Fruit fly (Drosophila melanogaster) whole organism: ENCODE measurements around the gene BNIP3.

Experiments used
- CG8478 ChIP-seq: fragments of >200 bp; optimal IDR thresholded peaks from 2 replicates; lab custom pipeline; 2018; ENCODE audit warnings: inconsistent platforms
- Dll ChIP-seq: fragments of >200 bp; optimal IDR thresholded peaks from 2 replicates; lab custom pipeline; 2017
- EcR ChIP-seq, 2 experiments: fragments of >200 bp; optimal IDR thresholded peaks; 2 replicates each; lab custom pipeline; 2017; ENCODE audit warnings: missing biosample characterization in 2 of 2, missing genetic modification characterization in 2 of 2, missing genetic modification reagents in 2 of 2
- pan ChIP-seq: fragments of >200 bp; optimal IDR thresholded peaks from 2 replicates; lab custom pipeline; 2017
- psq ChIP-seq: fragments of >200 bp; optimal IDR thresholded peaks from 2 replicates; lab custom pipeline; 2017
- usp ChIP-seq: fragments of >200 bp; optimal IDR thresholded peaks from 2 replicates; lab custom pipeline; 2017; ENCODE audit warnings: missing biosample characterization, missing genetic modification characterization, mixed read lengths

DNA sequence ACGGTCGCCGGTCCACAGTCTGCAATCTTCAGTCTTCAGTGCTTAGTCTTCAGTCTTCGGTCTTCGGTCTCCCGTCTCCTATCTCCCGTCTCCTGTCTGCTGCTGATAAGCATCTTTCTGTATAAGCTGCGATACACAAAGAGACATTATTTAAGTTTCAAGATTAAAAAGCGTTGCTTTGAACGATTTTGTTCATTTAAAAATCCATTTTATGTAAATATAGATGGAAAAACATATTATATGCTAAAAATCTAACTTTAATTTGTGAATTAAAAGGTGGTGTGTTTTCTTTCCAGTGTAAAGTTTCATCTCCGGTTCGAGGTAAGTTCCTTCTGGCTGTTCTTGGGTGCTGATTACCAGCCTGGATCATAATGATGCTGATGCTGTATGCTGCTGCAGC, 30.2 kb upstream of the BNIP3 start:
- no peak for TF ChIP-seq CG8478 (lab: Kevin White, UChicago)
- no peak for TF ChIP-seq psq (lab: Kevin White, UChicago)
- TF ChIP-seq usp (GFP tag; lab: Kevin White, UChicago) = no peak
- no peak for TF ChIP-seq pan (lab: Kevin White, UChicago)
- no peak for TF ChIP-seq Dll (lab: Kevin White, UChicago)
- no peak for TF ChIP-seq EcR (GFP tag; optimal IDR thresholded peaks at IDR 0.05; lab: Kevin White, UChicago)
